Worm (Caenorhabditis elegans): Measurements from ENCODE around the gene oac-5.

DNA sequence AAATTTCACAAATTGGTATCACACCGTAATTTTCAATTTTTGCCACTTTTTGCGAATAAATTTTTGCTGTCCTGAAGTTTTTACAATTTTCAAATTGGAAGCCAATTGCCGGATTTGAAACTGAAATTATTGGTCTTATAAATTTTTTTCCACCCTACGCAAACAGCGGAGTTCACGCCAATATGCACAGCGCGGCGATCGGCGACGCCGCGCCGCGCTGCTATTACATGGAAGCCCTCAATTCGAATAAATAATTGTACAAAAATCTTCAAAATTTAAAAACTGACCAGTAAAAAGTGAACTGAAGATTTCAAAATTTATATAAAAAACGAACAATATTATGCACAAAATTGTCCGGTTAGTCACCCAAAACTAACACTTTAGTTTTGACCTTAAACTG is 7.3 kb downstream of the oac-5 start:
- TF ChIP-seq med-1 (GFP tag; optimal IDR thresholded peaks at IDR 0.05; ENCODE audit: insufficient read depth) (no peak), klf-2 (GFP tag; conservative IDR thresholded peaks at IDR 0.05) (no peak), flt-1 (GFP tag; IDR thresholded peaks at IDR 0.05) (no peak), tab-1 (GFP tag; IDR thresholded peaks at IDR 0.05) (no peak), ztf-23 (GFP tag; IDR thresholded peaks at IDR 0.05) (no peak), cog-1 (tag; optimal IDR thresholded peaks at IDR 0.05) (no peak), ref-1 (GFP tag; conservative IDR thresholded peaks at IDR 0.05) (no peak), T22C8.4 (GFP tag; IDR thresholded peaks at IDR 0.05) (no peak), ztf-29 (GFP tag; IDR thresholded peaks at IDR 0.05) (no peak)
